Fruit fly (Drosophila melanogaster): ENCODE measurements around the gene Hcs.

Gene Hcs

DNA sequence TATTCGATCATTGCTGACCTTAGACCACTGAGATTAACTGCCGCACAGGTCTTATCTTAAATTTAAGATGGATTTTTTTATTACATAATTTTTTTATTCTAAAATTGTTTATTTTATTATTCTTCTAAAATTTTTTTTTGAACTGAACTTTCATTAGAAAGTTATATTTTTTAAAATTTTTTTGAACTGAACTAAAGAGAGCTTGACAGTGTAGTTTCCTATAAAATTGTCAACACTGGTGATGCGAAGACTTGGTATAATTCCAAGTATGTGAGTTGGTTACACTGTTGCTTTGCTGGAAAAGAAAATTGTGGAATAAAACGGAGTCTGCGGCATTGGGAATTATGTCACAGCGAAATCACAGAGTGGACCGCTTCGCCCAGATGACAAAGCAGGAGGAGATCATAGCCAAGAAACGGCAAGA is 10.6 kb downstream of the Hcs start, which contains the start of gene CG31550 (continued):
- TF ChIP-seq tap (tag; optimal IDR thresholded peaks at IDR 0.05) (no peak), CG42726 (GFP tag; IDR thresholded peaks at IDR 0.05; ENCODE audit: partially characterized antibody) (no peak), CG15696 (tag; optimal IDR thresholded peaks at IDR 0.05) (peak; percentile 63), Hr3 (GFP tag; optimal IDR thresholded peaks at IDR 0.05) (peak; percentile 74), B-H1 (GFP tag; IDR thresholded peaks at IDR 0.05) (peak; percentile 60), CG18262 (tag; optimal IDR thresholded peaks at IDR 0.05) (no peak), vnd (GFP tag; IDR thresholded peaks at IDR 0.05; ENCODE audit: partially characterized antibody) (no peak), Fer1 (GFP tag; optimal IDR thresholded peaks at IDR 0.05) (peak; percentile 40), tx (GFP tag; optimal IDR thresholded peaks at IDR 0.05) (peak; percentile 14), CG13296 (GFP tag; optimal IDR thresholded peaks at IDR 0.05) (peak; percentile 67), chn (GFP tag; optimal IDR thresholded peaks at IDR 0.05) (peak; percentile 32), caup (GFP tag; optimal IDR thresholded peaks at IDR 0.05; ENCODE audit: severe bottlenecking) (peak; percentile 49), Abd-B (GFP tag; optimal IDR thresholded peaks at IDR 0.05) (peak; percentile 74), dmrt11E (tag; optimal IDR thresholded peaks at IDR 0.05) (peak; percentile 75), kay (GFP tag; optimal IDR thresholded peaks at IDR 0.05) (no peak), sna (GFP tag; IDR thresholded peaks at IDR 0.05; ENCODE audit: partially characterized antibody) (no peak), slp2 (GFP tag; optimal IDR thresholded peaks at IDR 0.05) (peak; percentile 20), CG14860 (GFP tag; IDR thresholded peaks at IDR 0.05; ENCODE audit: partially characterized antibody) (no peak), grn (GFP tag; optimal IDR thresholded peaks at IDR 0.05) (no peak), Nf-YA (GFP tag; IDR thresholded peaks at IDR 0.05) (0 out of 2 replicates have a peak, but pooled peaks have one; percentile 8), ash1 (GFP tag; optimal IDR thresholded peaks at IDR 0.05) (no peak), CG7987 (GFP tag; optimal IDR thresholded peaks at IDR 0.05) (peak; percentile 25), D (optimal IDR thresholded peaks at IDR 0.05) (no peak), D (GFP tag; optimal IDR thresholded peaks at IDR 0.05) (no peak), Pdp1 (GFP tag; optimal IDR thresholded peaks at IDR 0.05) (peak; percentile 14 to 87), Dbx (GFP tag; IDR thresholded peaks at IDR 0.05) (peak; percentile 77; the same call in 2 of the 3 replicates), crol (GFP tag; IDR thresholded peaks at IDR 0.05) (no peak), seq (GFP tag; IDR thresholded peaks at IDR 0.05) (peak; percentile 51; the same call in 1 of the 2 replicates), Fer3 (tag; optimal IDR thresholded peaks at IDR 0.05) (peak; percentile 74), TFAM (GFP tag; optimal IDR thresholded peaks at IDR 0.05) (no peak), hth (optimal IDR thresholded peaks at IDR 0.05) (no peak), ken (GFP tag; IDR thresholded peaks at IDR 0.05) (peak; percentile 87), bsh (GFP tag; optimal IDR thresholded peaks at IDR 0.05) (peak in 1 of 2 experiments; percentile 70), gcm2 (GFP tag; optimal IDR thresholded peaks at IDR 0.05) (no peak), CG6254 (GFP tag; optimal IDR thresholded peaks at IDR 0.05) (no peak), CG31441 (GFP tag; IDR thresholded peaks at IDR 0.05) (peak; percentile 81), YL-1 (GFP tag; optimal IDR thresholded peaks at IDR 0.05) (peak; percentile 82), aop (GFP tag; IDR thresholded peaks at IDR 0.05) (no peak; the same call in 1 of the 2 replicates), wor (GFP tag; IDR thresholded peaks at IDR 0.05) (peak; percentile 43; the same call in 1 of the 2 replicates), chm (GFP tag; IDR thresholded peaks at IDR 0.05) (no peak), CG12391 (tag; optimal IDR thresholded peaks at IDR 0.05) (peak; percentile 82), CG1024 (GFP tag; IDR thresholded peaks at IDR 0.05) (peak; percentile 59; the same call in 1 of the 2 replicates), CG8388 (GFP tag; optimal IDR thresholded peaks at IDR 0.05) (peak; percentile 62), exex (tag; optimal IDR thresholded peaks at IDR 0.05) (no peak), nom (GFP tag; optimal IDR thresholded peaks at IDR 0.05) (no peak), CG10565 (GFP tag; optimal IDR thresholded peaks at IDR 0.05) (no peak), CG11247 (GFP tag; IDR thresholded peaks at IDR 0.05) (peak; percentile 70), CG8924 (tag; optimal IDR thresholded peaks at IDR 0.05) (peak; percentile 74), CG12219 (GFP tag; optimal IDR thresholded peaks at IDR 0.05) (no peak), HLHmδ (GFP tag; optimal IDR thresholded peaks at IDR 0.05) (no peak)

Data from whole organism, embryonic.